Worm (Caenorhabditis elegans): ENCODE results near the gene T23F2.3.

- no peak for TF ChIP-seq nhr-76 (tag; optimal IDR thresholded peaks at IDR 0.05)
- no peak for TF ChIP-seq php-3 (GFP tag; IDR thresholded peaks at IDR 0.05)
- no peak for TF ChIP-seq mdl-1 (tag; optimal IDR thresholded peaks at IDR 0.05)
- TF ChIP-seq hif-1 (tag; optimal IDR thresholded peaks at IDR 0.05): no peak
- TF ChIP-seq fos-1 (tag; optimal IDR thresholded peaks at IDR 0.05): no peak
- no peak for TF ChIP-seq lim-7 (GFP tag; IDR thresholded peaks at IDR 0.05)
- TF ChIP-seq tra-1 (GFP tag; IDR thresholded peaks at IDR 0.05): no peak
- TF ChIP-seq F26F4.8 (GFP tag; conservative IDR thresholded peaks at IDR 0.05): no peak
- no peak for TF ChIP-seq mep-1 (tag; optimal IDR thresholded peaks at IDR 0.05)
- TF ChIP-seq lsy-2 (tag; optimal IDR thresholded peaks at IDR 0.05): no peak
- no peak for TF ChIP-seq zfp-2 (tag; optimal IDR thresholded peaks at IDR 0.05)
These were observed 46.5 kb downstream of the T23F2.3 start for ce11 chrX:5465631-5466030.
